Worm (Caenorhabditis elegans): ENCODE results near the gene Y32G9A.5.

Gene Y32G9A.5

ce11 chrV:1868596-1869263 lies 38.7 kb upstream of the Y32G9A.5 start, which contains the start of gene knl-3 (continued):
- TF ChIP-seq ceh-28 (tag; optimal IDR thresholded peaks at IDR 0.05) = no peak
- TF ChIP-seq lin-29 (GFP tag; IDR thresholded peaks at IDR 0.05) = peak; percentile 64
- peak; percentile 40 for TF ChIP-seq nhr-48 (tag; optimal IDR thresholded peaks at IDR 0.05)
- TF ChIP-seq mxl-3 (GFP tag; optimal IDR thresholded peaks at IDR 0.05) = peak; percentile 33
- TF ChIP-seq ceh-32 (tag; optimal IDR thresholded peaks at IDR 0.05; ENCODE audit: poor library complexity) = no peak
- TF ChIP-seq T20F7.1 (GFP tag; optimal IDR thresholded peaks at IDR 0.05) = no peak
- TF ChIP-seq dmd-6 (GFP tag; IDR thresholded peaks at IDR 0.05) = peak; percentile 79
- peak; percentile 67 for TF ChIP-seq jun-1 (tag; optimal IDR thresholded peaks at IDR 0.05)
- no peak for TF ChIP-seq daf-12 (tag; optimal IDR thresholded peaks at IDR 0.05)
- TF ChIP-seq saeg-2 (GFP tag; IDR thresholded peaks at IDR 0.05) = peak; percentile 78
- TF ChIP-seq F44E2.7 (GFP tag; IDR thresholded peaks at IDR 0.05) = no peak
- TF ChIP-seq aha-1 (tag) = peak; percentile 46
- no peak for TF ChIP-seq nhr-41 (GFP tag; IDR thresholded peaks at IDR 0.05)
- TF ChIP-seq lin-38 (GFP tag; IDR thresholded peaks at IDR 0.05) = peak; percentile 94
- peak; percentile 75 for TF ChIP-seq spr-1 (tag; optimal IDR thresholded peaks at IDR 0.05)
- peak; percentile 76 for TF ChIP-seq vab-7 (GFP tag; IDR thresholded peaks at IDR 0.05)
- TF ChIP-seq daf-8 (GFP tag; IDR thresholded peaks at IDR 0.05) = no peak
- peak; percentile 72 for TF ChIP-seq D1046.2 (GFP tag; IDR thresholded peaks at IDR 0.05)
- peak; percentile 64 for TF ChIP-seq lin-15B (tag; optimal IDR thresholded peaks at IDR 0.05)
- peak; percentile 32 to 91 for TF ChIP-seq lsy-2 (tag; optimal IDR thresholded peaks at IDR 0.05)
- TF ChIP-seq skn-1 (tag; optimal IDR thresholded peaks at IDR 0.05) = no peak
- TF ChIP-seq pha-4 (GFP tag; IDR thresholded peaks at IDR 0.05) = peak; percentile 76; the same call in 1 of the 2 replicates
- TF ChIP-seq pha-4 (tag; optimal IDR thresholded peaks at IDR 0.05) = no peak
- peak; percentile 85 for TF ChIP-seq nhr-77 (tag; optimal IDR thresholded peaks at IDR 0.05)
- TF ChIP-seq ctbp-1 (GFP tag; IDR thresholded peaks at IDR 0.05) = peak; percentile 80
- no peak for TF ChIP-seq F26F4.8 (GFP tag; conservative IDR thresholded peaks at IDR 0.05)
- TF ChIP-seq nhr-111 (GFP tag; optimal IDR thresholded peaks at IDR 0.05) = no peak
- TF ChIP-seq ZK337.2 (GFP tag; IDR thresholded peaks at IDR 0.05) = no peak
- TF ChIP-seq zip-11 (GFP tag; IDR thresholded peaks at IDR 0.05) = no peak
- peak; percentile 80 for TF ChIP-seq snpc-1.2 (GFP tag; IDR thresholded peaks at IDR 0.05)
- TF ChIP-seq dmd-9 (GFP tag; IDR thresholded peaks at IDR 0.05) = peak; percentile 81
- TF ChIP-seq hlh-30 (tag; optimal IDR thresholded peaks at IDR 0.05; ENCODE audit: insufficient read depth) = peak; percentile 81
- TF ChIP-seq nhr-25 (tag; optimal IDR thresholded peaks at IDR 0.05; ENCODE audit: borderline replicate concordance, insufficient read depth) = peak; percentile 67
- peak; percentile 54; the same call in 1 of the 2 replicates for TF ChIP-seq tra-1 (GFP tag; IDR thresholded peaks at IDR 0.05)

ce11 chrV:1869682-1870081 lies 37.8 kb upstream of the Y32G9A.5 start, which contains the start of gene T10B5.3:
T10B5.3 (minus strand) TSS chrV:1869782.
- no peak for TF ChIP-seq Y5F2A.4 (GFP tag; optimal IDR thresholded peaks at IDR 0.05)
- no peak for TF ChIP-seq dmd-6 (GFP tag; IDR thresholded peaks at IDR 0.05)
- no peak for TF ChIP-seq ces-1 (GFP tag; optimal IDR thresholded peaks at IDR 0.05)

DNA sequence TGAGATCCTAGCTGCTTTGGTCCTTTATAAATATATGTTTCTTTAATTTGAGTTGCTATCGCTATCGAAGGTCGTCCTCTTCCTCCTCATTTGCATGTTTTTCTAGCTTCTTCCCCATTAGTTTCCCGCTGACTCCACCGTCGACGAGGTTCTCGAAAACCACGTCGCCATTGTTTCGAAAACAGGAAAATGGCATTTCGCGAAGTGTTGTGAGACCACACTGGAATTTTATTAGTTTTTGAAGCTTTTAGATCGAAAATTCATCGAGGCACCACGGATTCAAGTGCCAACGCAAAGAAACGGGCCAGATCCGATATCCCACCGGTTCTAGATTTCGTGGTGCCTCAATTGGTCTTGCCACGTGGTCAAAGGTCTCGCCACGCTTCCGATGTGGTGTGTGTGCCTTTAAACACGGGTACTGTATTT lies 36.9 kb upstream of the Y32G9A.5 start:
- no peak for TF ChIP-seq nhr-25 (tag; optimal IDR thresholded peaks at IDR 0.05; ENCODE audit: borderline replicate concordance, insufficient read depth)
- peak; percentile 41; the same call in 1 of the 2 replicates for TF ChIP-seq Y48G9A.11 (GFP tag; IDR thresholded peaks at IDR 0.05)
- no peak for TF ChIP-seq ceh-62 (tag; optimal IDR thresholded peaks at IDR 0.05)
- TF ChIP-seq F37D6.2 (tag; optimal IDR thresholded peaks at IDR 0.05) = no peak
- TF ChIP-seq unc-130 (GFP tag; optimal IDR thresholded peaks at IDR 0.05) = peak; percentile 54
- peak; percentile 7 for TF ChIP-seq F49E8.2 (tag; optimal IDR thresholded peaks at IDR 0.05; ENCODE audit: borderline replicate concordance)
- no peak for TF ChIP-seq nhr-11 (tag; optimal IDR thresholded peaks at IDR 0.05)
- 0 out of 2 replicates have a peak, but pooled peaks have one; percentile 23 for TF ChIP-seq dmd-8 (GFP tag; IDR thresholded peaks at IDR 0.05)
- TF ChIP-seq dve-1 (tag; optimal IDR thresholded peaks at IDR 0.05; ENCODE audit: insufficient read depth) = no peak
- TF ChIP-seq unc-39 (tag; optimal IDR thresholded peaks at IDR 0.05) = no peak
- TF ChIP-seq nhr-6 (tag; optimal IDR thresholded peaks at IDR 0.05) = no peak
- TF ChIP-seq fos-1 (tag; optimal IDR thresholded peaks at IDR 0.05) = no peak
- TF ChIP-seq R02D3.7 (tag; optimal IDR thresholded peaks at IDR 0.05) = no peak
- TF ChIP-seq ama-1 (optimal IDR thresholded peaks at IDR 0.05) = no peak
- TF ChIP-seq nhr-102 (tag; optimal IDR thresholded peaks at IDR 0.05) = no peak
